Worm (Caenorhabditis elegans) whole organism, young adult: Measurements from ENCODE around the gene gtf-2F2.

Source experiments
- B0019.2 ChIP-seq: fragments of 200-800 bp; sonication (Bioruptor generic); conservative IDR thresholded peaks from 2 replicates; pipeline ENCODE4 v1.3.6; 2022; ENCODE audit warnings: missing genetic modification reagents, missing genetic modification characterization, missing compliant biosample characterization
- C06A6.2 ChIP-seq: fragments of 200-800 bp; sonication (Bioruptor generic); conservative IDR thresholded peaks from 2 replicates; pipeline ENCODE4 v1.3.6; 2022; ENCODE audit warnings: missing genetic modification characterization, missing compliant biosample characterization
- C17E4.6 ChIP-seq: fragments of 200-800 bp; sonication (Bioruptor generic); IDR thresholded peaks from 2 replicates; pipeline ENCODE4 v1.3.6; 2022; ENCODE audit warnings: missing genetic modification reagents, missing genetic modification characterization, missing compliant biosample characterization
- F37B4.10 ChIP-seq: fragments of 200-800 bp; sonication (Bioruptor generic); IDR thresholded peaks from 2 replicates; pipeline ENCODE4 v1.3.6; 2022; ENCODE audit warnings: missing genetic modification characterization, missing compliant biosample characterization
- F39B2.1 ChIP-seq: fragments of 200-800 bp; sonication (Bioruptor generic); IDR thresholded peaks from 2 replicates; pipeline ENCODE4 v1.3.6; 2022; ENCODE audit warnings: missing genetic modification reagents, missing genetic modification characterization, missing compliant biosample characterization
- F52B5.7 ChIP-seq: sonication (generic microtip); optimal IDR thresholded peaks from 2 replicates; lab custom pipeline; 2016; ENCODE audit warnings: mild to moderate bottlenecking, missing genetic modification characterization, missing compliant biosample characterization
- F55B11.4 ChIP-seq: sonication (generic microtip); optimal IDR thresholded peaks from 2 replicates; lab custom pipeline; 2016; ENCODE audit warnings: missing compliant biosample characterization, missing genetic modification characterization, borderline replicate concordance; ENCODE audit not compliant: insufficient read depth
- T26A5.8 ChIP-seq: sonication (generic microtip); optimal IDR thresholded peaks from 2 replicates; lab custom pipeline; 2016; ENCODE audit warnings: missing genetic modification characterization, missing compliant biosample characterization
- Y53F4B.3 ChIP-seq: fragments of 200-800 bp; sonication (Bioruptor generic); IDR thresholded peaks from 2 replicates; pipeline ENCODE4 v1.3.6; 2022; ENCODE audit warnings: missing genetic modification reagents, missing genetic modification characterization, missing compliant biosample characterization
- Y53G8AR.9 ChIP-seq: fragments of 200-800 bp; sonication (Bioruptor generic); conservative IDR thresholded peaks from 2 replicates; pipeline ENCODE4 v1.3.6; 2022; ENCODE audit warnings: missing genetic modification reagents, missing genetic modification characterization, missing compliant biosample characterization
- Y56A3A.18 ChIP-seq: fragments of 200-800 bp; sonication (Bioruptor generic); IDR thresholded peaks from 2 replicates; pipeline ENCODE4 v1.3.6; 2022; ENCODE audit warnings: missing genetic modification reagents, missing genetic modification characterization, missing compliant biosample characterization
- ZK185.1 ChIP-seq: sonication (generic microtip); optimal IDR thresholded peaks from 2 replicates; lab custom pipeline; 2016; ENCODE audit warnings: mild to moderate bottlenecking, missing genetic modification characterization, missing compliant biosample characterization; ENCODE audit not compliant: poor library complexity, severe bottlenecking
- attf-3 ChIP-seq: fragments of 200-800 bp; sonication (Bioruptor generic); conservative IDR thresholded peaks from 2 replicates; pipeline ENCODE4 v1.3.6; 2022; ENCODE audit warnings: missing genetic modification reagents, missing genetic modification characterization, missing compliant biosample characterization
- cebp-2 ChIP-seq: fragments of 200-800 bp; sonication (Bioruptor generic); IDR thresholded peaks from 2 replicates; pipeline ENCODE4 v1.3.6; 2022; ENCODE audit warnings: missing genetic modification characterization, missing compliant biosample characterization
- ceh-100 ChIP-seq: fragments of 200-800 bp; sonication (Bioruptor generic); IDR thresholded peaks from 2 replicates; pipeline ENCODE4 v1.3.6; 2022; ENCODE audit warnings: missing genetic modification reagents, missing genetic modification characterization, missing compliant biosample characterization
- ceh-58 ChIP-seq: fragments of 200-800 bp; sonication (Bioruptor generic); IDR thresholded peaks from 2 replicates; pipeline ENCODE4 v1.3.6; 2022; ENCODE audit warnings: missing genetic modification characterization, missing compliant biosample characterization
- ceh-91 ChIP-seq: fragments of 200-800 bp; sonication (Bioruptor generic); IDR thresholded peaks from 2 replicates; pipeline ENCODE4 v1.3.6; 2022; ENCODE audit warnings: missing genetic modification reagents, missing genetic modification characterization, missing compliant biosample characterization
- die-1 ChIP-seq: sonication (generic microtip); optimal IDR thresholded peaks from 2 replicates; lab custom pipeline; 2016; ENCODE audit warnings: missing genotype, mild to moderate bottlenecking, missing genetic modification characterization, missing compliant biosample characterization
- gei-17 ChIP-seq: fragments of 200-800 bp; sonication (Bioruptor generic); optimal IDR thresholded peaks from 2 replicates; lab custom pipeline; 2018; ENCODE audit warnings: mild to moderate bottlenecking, missing genetic modification characterization, missing compliant biosample characterization
- hlh-26 ChIP-seq: fragments of 200-800 bp; sonication (Bioruptor generic); conservative IDR thresholded peaks from 2 replicates; pipeline ENCODE4 v1.3.6; 2022; ENCODE audit warnings: missing genetic modification reagents, missing genetic modification characterization, missing compliant biosample characterization
- lin-35 ChIP-seq, 3 experiments: fragments of 150-350 bp in 2 of 3; sonication (generic microtip) in 1 of 3; optimal IDR thresholded peaks; 2 replicates each; lab custom pipeline; 2014 to 2018; ENCODE audit warnings: missing biosample characterization in 3 of 3, missing genetic modification characterization in 3 of 3, missing genetic modification reagents in 3 of 3
- lsy-27 ChIP-seq: sonication (generic microtip); optimal IDR thresholded peaks from 2 replicates; lab custom pipeline; 2017; ENCODE audit warnings: missing genetic modification characterization, mild to moderate bottlenecking, missing compliant biosample characterization, antibody characterized with exemption, missing genotype, borderline replicate concordance; ENCODE audit not compliant: insufficient read depth
- madf-3 ChIP-seq: fragments of 200-800 bp; sonication (Bioruptor generic); IDR thresholded peaks from 2 replicates; pipeline ENCODE4 v1.3.6; 2022; ENCODE audit warnings: missing genetic modification reagents, missing genetic modification characterization, missing compliant biosample characterization
- madf-6 ChIP-seq: fragments of 200-800 bp; sonication (Bioruptor generic); IDR thresholded peaks from 2 replicates; pipeline ENCODE4 v1.3.6; 2022; ENCODE audit warnings: missing genetic modification reagents, missing genetic modification characterization, missing compliant biosample characterization
- madf-8 ChIP-seq: fragments of 200-800 bp; sonication (Bioruptor generic); conservative IDR thresholded peaks from 2 replicates; pipeline ENCODE4 v1.3.6; 2022; ENCODE audit warnings: missing genetic modification reagents, missing genetic modification characterization, missing compliant biosample characterization
- mxl-1 ChIP-seq: sonication (generic microtip); optimal IDR thresholded peaks from 2 replicates; lab custom pipeline; 2016; ENCODE audit warnings: missing genetic modification characterization, missing compliant biosample characterization
- nhr-179 ChIP-seq: sonication (generic microtip); optimal IDR thresholded peaks from 2 replicates; lab custom pipeline; 2016; ENCODE audit warnings: mild to moderate bottlenecking, missing genetic modification characterization, missing compliant biosample characterization
- nhr-27 ChIP-seq: fragments of 200-800 bp; sonication (Bioruptor generic); optimal IDR thresholded peaks from 2 replicates; lab custom pipeline; 2018; ENCODE audit warnings: mild to moderate bottlenecking, missing genetic modification characterization, moderate library complexity, missing compliant biosample characterization
- sea-2 ChIP-seq: fragments of 200-800 bp; sonication (Bioruptor generic); IDR thresholded peaks from 2 replicates; pipeline ENCODE4 v1.3.6; 2022; ENCODE audit warnings: missing genetic modification characterization, missing compliant biosample characterization
- snpc-4 ChIP-seq, 5 experiments: fragments of 150-350 bp in 1 of 5; sonication (generic microtip) in 4 of 5; optimal IDR thresholded peaks; 2 replicates each; lab custom pipeline; 2014 to 2018; ENCODE audit warnings: missing genetic modification characterization in 5 of 5, missing biosample characterization in 3 of 5, antibody characterized with exemption in 2 of 5, mild to moderate bottlenecking in 2 of 5, missing compliant biosample characterization in 2 of 5, missing genotype in 2 of 5, moderate library complexity in 2 of 5, missing genetic modification reagents in 1 of 5
- unc-130 ChIP-seq: sonication (generic microtip); optimal IDR thresholded peaks from 2 replicates; lab custom pipeline; 2016; ENCODE audit warnings: missing genetic modification reagents, missing genetic modification characterization, missing compliant biosample characterization
- unc-62 ChIP-seq: fragments of 150-350 bp; optimal IDR thresholded peaks from 2 replicates; lab custom pipeline; 2014; ENCODE audit warnings: missing biosample characterization, missing genetic modification reagents, missing genetic modification characterization
- zfh-2 ChIP-seq: fragments of 200-800 bp; sonication (Bioruptor generic); conservative IDR thresholded peaks from 2 replicates; pipeline ENCODE4 v1.3.6; 2022; ENCODE audit warnings: missing genetic modification reagents, missing genetic modification characterization, missing compliant biosample characterization
- zim-3 ChIP-seq: sonication (generic microtip); optimal IDR thresholded peaks from 2 replicates; lab custom pipeline; 2017; ENCODE audit warnings: mild to moderate bottlenecking, missing genetic modification characterization, moderate library complexity, missing compliant biosample characterization
- ztf-22 ChIP-seq: fragments of 200-800 bp; sonication (Bioruptor generic); optimal IDR thresholded peaks from 2 replicates; lab custom pipeline; 2018; ENCODE audit warnings: mild to moderate bottlenecking, missing genetic modification characterization, moderate library complexity, missing compliant biosample characterization
- ztf-25 ChIP-seq: fragments of 200-800 bp; sonication (Bioruptor generic); IDR thresholded peaks from 2 replicates; pipeline ENCODE4 v1.3.6; 2022; ENCODE audit warnings: missing genetic modification reagents, missing genetic modification characterization, missing compliant biosample characterization
- ztf-26 ChIP-seq: sonication (generic microtip); optimal IDR thresholded peaks from 2 replicates; lab custom pipeline; 2017; ENCODE audit warnings: missing genetic modification characterization, missing compliant biosample characterization

The gtf-2F2 gene

DNA sequence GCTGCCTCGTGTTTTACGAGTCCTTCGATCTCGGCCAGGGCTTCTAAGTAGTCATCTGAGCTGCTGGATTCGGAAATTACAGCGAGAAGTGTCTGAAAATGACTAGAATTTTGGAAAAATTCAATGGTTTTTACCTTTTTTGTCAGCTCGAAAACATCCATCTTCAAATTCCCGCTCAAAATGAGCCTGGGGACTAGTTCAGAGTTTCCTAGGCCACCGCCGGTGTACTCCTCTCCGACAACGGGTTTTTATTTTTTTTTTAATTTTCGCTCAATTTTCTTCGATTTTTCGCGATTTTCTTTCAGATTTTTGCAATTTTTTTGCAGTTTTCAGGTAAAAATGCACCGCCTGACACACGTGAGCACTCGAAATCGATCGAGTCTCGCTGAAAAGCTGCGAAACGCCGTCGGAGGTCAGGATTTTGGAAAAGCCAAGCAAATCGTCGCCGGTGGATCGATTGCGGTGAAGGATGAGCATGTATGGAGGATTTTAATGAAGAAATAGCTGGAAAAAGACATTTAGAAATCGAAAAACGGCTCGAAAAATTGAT lies 12.7 kb upstream of the gtf-2F2 start, which contains the start of the genes mrps-35 and sws-1 (continued):
- TF ChIP-seq lin-35 (GFP tag; optimal IDR thresholded peaks at IDR 0.05; lab: Kevin White, UChicago) (peak in 2 of 3 experiments; percentile 25 to 72), die-1 (tag; lab: Kevin White, UChicago) (no peak), F37B4.10 (GFP tag; lab: Robert Waterston, UW) (no peak), snpc-4 (GFP tag; optimal IDR thresholded peaks at IDR 0.05; lab: Kevin White, UChicago) (no peak), snpc-4 (tag; optimal IDR thresholded peaks at IDR 0.05; lab: Kevin White, UChicago) (peak in 3 of 4 experiments; percentile 4 to 39 (median 19)), unc-130 (GFP tag; lab: Kevin White, UChicago) (peak; percentile 58), madf-8 (GFP tag; lab: Robert Waterston, UW) (0 out of 2 replicates have a peak, but pooled peaks have one; percentile 33), zfh-2 (GFP tag; lab: Robert Waterston, UW) (no peak), ceh-91 (GFP tag; lab: Robert Waterston, UW) (peak; percentile 14; the same call in 1 of the 2 replicates), ZK185.1 (tag; lab: Kevin White, UChicago) (peak; percentile 85), mxl-1 (tag; lab: Kevin White, UChicago) (no peak), lsy-27 (tag; lab: Kevin White, UChicago) (no peak), C17E4.6 (GFP tag; lab: Robert Waterston, UW) (no peak), ztf-22 (GFP tag; lab: Kevin White, UChicago) (no peak), F52B5.7 (no peak), Y53G8AR.9 (GFP tag; lab: Robert Waterston, UW) (no peak), unc-62 (no peak), madf-6 (GFP tag; lab: Robert Waterston, UW) (peak; percentile 71), F39B2.1 (GFP tag; lab: Robert Waterston, UW) (no peak), nhr-179 (tag; lab: Kevin White, UChicago) (no peak), madf-3 (no peak), B0019.2 (GFP tag; lab: Robert Waterston, UW) (no peak), ceh-100 (GFP tag; lab: Robert Waterston, UW) (peak; percentile 27; the same call in 1 of the 2 replicates), hlh-26 (GFP tag; lab: Robert Waterston, UW) (no peak), ztf-26 (tag; lab: Kevin White, UChicago) (no peak), ztf-25 (no peak), cebp-2 (GFP tag; lab: Robert Waterston, UW) (0 out of 2 replicates have a peak, but pooled peaks have one; percentile 49), zim-3 (tag; lab: Kevin White, UChicago) (no peak), ceh-58 (GFP tag; lab: Robert Waterston, UW) (no peak), C06A6.2 (GFP tag; lab: Robert Waterston, UW) (no peak), gei-17 (GFP tag; lab: Kevin White, UChicago) (no peak), attf-3 (GFP tag; lab: Robert Waterston, UW) (peak; percentile 45; the same call in 1 of the 2 replicates)

ce11 chrV:18981736-18982135 lies 12.0 kb upstream of the gtf-2F2 start:
- TF ChIP-seq ztf-25 (no peak), nhr-27 (no peak), Y56A3A.18 (GFP tag; lab: Robert Waterston, UW) (no peak), T26A5.8 (no peak), sea-2 (GFP tag; lab: Robert Waterston, UW) (no peak), B0019.2 (GFP tag; lab: Robert Waterston, UW) (no peak)
- TF ChIP-seq, all 124 proteins: peak for 0

- TF ChIP-seq F55B11.4 (tag; lab: Kevin White, UChicago) (no peak), Y53F4B.3 (no peak), Y53G8AR.9 (GFP tag; lab: Robert Waterston, UW) (0 out of 2 replicates have a peak, but pooled peaks have one; percentile 54)
- TF ChIP-seq, all 124 proteins: peak for 1
These were observed 7.6 kb upstream of the gtf-2F2 start for ce11 chrV:18986103-18986502.
